Fruit fly (Drosophila melanogaster) whole organism, prepupa: ENCODE data around the gene CG3764.

Experiments used
- CG10669 ChIP-seq: fragments of 200-800 bp; sonication (Bioruptor generic); optimal IDR thresholded peaks from 3 replicates; lab custom pipeline; 2018; ENCODE audit warnings: missing biosample characterization, mild to moderate bottlenecking, missing genetic modification characterization, moderate library complexity
- CG11762 ChIP-seq: fragments of 200-800 bp; sonication (Bioruptor generic); optimal IDR thresholded peaks from 3 replicates; lab custom pipeline; 2016; ENCODE audit warnings: missing biosample characterization, missing genetic modification characterization; ENCODE audit not compliant: insufficient read depth
- CG15336 ChIP-seq: fragments of 200-800 bp; sonication (Bioruptor generic); IDR thresholded peaks from 2 replicates; pipeline ENCODE4 v1.3.6; 2022; ENCODE audit warnings: missing biosample characterization, missing genetic modification characterization
- CG1621 ChIP-seq: fragments of 200-800 bp; sonication (Bioruptor generic); optimal IDR thresholded peaks from 3 replicates; lab custom pipeline; 2018; ENCODE audit warnings: missing biosample characterization, mild to moderate bottlenecking, missing genetic modification characterization
- CG16779 ChIP-seq: fragments of 200-800 bp; sonication (Bioruptor generic); optimal IDR thresholded peaks from 3 replicates; lab custom pipeline; 2017; ENCODE audit warnings: missing biosample characterization, mild to moderate bottlenecking, missing genetic modification characterization
- CG31627 ChIP-seq: fragments of 200-800 bp; sonication (Bioruptor generic); optimal IDR thresholded peaks from 3 replicates; lab custom pipeline; 2016; ENCODE audit warnings: missing biosample characterization, missing genetic modification characterization
- CG3919 ChIP-seq: fragments of 200-800 bp; sonication (Bioruptor generic); optimal IDR thresholded peaks from 3 replicates; lab custom pipeline; 2016; ENCODE audit warnings: missing biosample characterization, missing genetic modification characterization
- CG6163 ChIP-seq: fragments of 200-800 bp; sonication (Bioruptor generic); IDR thresholded peaks from 3 replicates; pipeline ENCODE4 v1.3.6; 2022; ENCODE audit warnings: missing biosample characterization, missing genetic modification characterization
- CG6792 ChIP-seq: fragments of 200-800 bp; sonication (Bioruptor generic); optimal IDR thresholded peaks from 3 replicates; lab custom pipeline; 2016; ENCODE audit warnings: missing biosample characterization, missing genetic modification characterization
- CG6808 ChIP-seq: fragments of 200-800 bp; sonication (Bioruptor generic); optimal IDR thresholded peaks from 3 replicates; lab custom pipeline; 2017; ENCODE audit warnings: missing biosample characterization, missing genetic modification characterization, mild to moderate bottlenecking, moderate library complexity, missing genetic modification reagents
- CG6854 ChIP-seq: fragments of 200-800 bp; sonication (Bioruptor generic); optimal IDR thresholded peaks from 2 replicates; lab custom pipeline; 2017; ENCODE audit warnings: missing biosample characterization, mild to moderate bottlenecking, missing genetic modification characterization
- CG7368 ChIP-seq: fragments of 200-800 bp; sonication (Bioruptor generic); optimal IDR thresholded peaks from 3 replicates; lab custom pipeline; 2016; ENCODE audit warnings: missing biosample characterization, missing genetic modification characterization
- CG8119 ChIP-seq: fragments of 200-800 bp; sonication (Bioruptor generic); IDR thresholded peaks from 3 replicates; pipeline ENCODE4 v1.3.6; 2022; ENCODE audit warnings: missing biosample characterization, missing genetic modification characterization
- CG8319 ChIP-seq: fragments of 200-800 bp; sonication (Bioruptor generic); optimal IDR thresholded peaks from 3 replicates; lab custom pipeline; 2016; ENCODE audit warnings: missing biosample characterization, missing genetic modification characterization
- CG8632 ChIP-seq: fragments of 200-800 bp; sonication (Bioruptor generic); optimal IDR thresholded peaks from 3 replicates; lab custom pipeline; 2016; ENCODE audit warnings: missing biosample characterization, missing genetic modification characterization
- CG9139 ChIP-seq: fragments of 200-800 bp; sonication (Bioruptor generic); optimal IDR thresholded peaks from 3 replicates; lab custom pipeline; 2017; ENCODE audit warnings: missing biosample characterization, mild to moderate bottlenecking, missing genetic modification characterization
- Eip78C ChIP-seq: fragments of 200-800 bp; sonication (Bioruptor generic); peaks from one replicate; lab custom pipeline; 2016; ENCODE audit warnings: missing biosample characterization, missing genetic modification characterization
- Eip93F ChIP-seq: fragments of 200-800 bp; sonication (Bioruptor generic); optimal IDR thresholded peaks from 2 replicates; lab custom pipeline; 2016; ENCODE audit warnings: missing biosample characterization, mild to moderate bottlenecking, missing genetic modification characterization
- Ets21C ChIP-seq: fragments of 200-800 bp; sonication (Bioruptor generic); optimal IDR thresholded peaks from 3 replicates; lab custom pipeline; 2016; ENCODE audit warnings: missing biosample characterization, missing genetic modification characterization
- Ets96B ChIP-seq: fragments of 200-800 bp; optimal IDR thresholded peaks from 2 replicates; lab custom pipeline; 2019; ENCODE audit warnings: missing biosample characterization, mild to moderate bottlenecking, missing genetic modification characterization, moderate library complexity
- Gug ChIP-seq: fragments of 200-800 bp; sonication (Bioruptor generic); IDR thresholded peaks from 2 replicates; pipeline ENCODE4 v1.3.6; 2022; ENCODE audit warnings: missing biosample characterization, missing genetic modification characterization
- Hr4 ChIP-seq: fragments of 200-800 bp; sonication (Bioruptor generic); optimal IDR thresholded peaks from 3 replicates; lab custom pipeline; 2016; ENCODE audit warnings: missing biosample characterization, missing genetic modification characterization
- Lpt ChIP-seq: fragments of 200-800 bp; sonication (Bioruptor generic); optimal IDR thresholded peaks from 3 replicates; lab custom pipeline; 2016; ENCODE audit warnings: missing biosample characterization, missing genetic modification characterization
- Met ChIP-seq: fragments of 200-800 bp; sonication (Bioruptor generic); optimal IDR thresholded peaks from 3 replicates; lab custom pipeline; 2016; ENCODE audit warnings: missing biosample characterization, missing genetic modification characterization
- Smox ChIP-seq: fragments of 200-800 bp; sonication (Bioruptor generic); optimal IDR thresholded peaks from 3 replicates; lab custom pipeline; 2016; ENCODE audit warnings: missing biosample characterization, missing genetic modification characterization
- Sox15 ChIP-seq: fragments of 200-800 bp; sonication (Bioruptor generic); optimal IDR thresholded peaks from 3 replicates; lab custom pipeline; 2016; ENCODE audit warnings: missing biosample characterization, missing genetic modification characterization
- acj6 ChIP-seq: fragments of 200-800 bp; sonication (Bioruptor generic); optimal IDR thresholded peaks from 3 replicates; lab custom pipeline; 2016; ENCODE audit warnings: missing biosample characterization, missing genetic modification characterization
- cyc ChIP-seq: fragments of 200-800 bp; sonication (Bioruptor generic); optimal IDR thresholded peaks from 3 replicates; lab custom pipeline; 2016; ENCODE audit warnings: missing biosample characterization, missing genetic modification characterization
- dac ChIP-seq: fragments of 200-800 bp; sonication (Bioruptor generic); optimal IDR thresholded peaks from 2 replicates; lab custom pipeline; 2017; ENCODE audit warnings: missing biosample characterization, mild to moderate bottlenecking, missing genetic modification characterization
- dsx ChIP-seq: fragments of 200-800 bp; optimal IDR thresholded peaks from 3 replicates; lab custom pipeline; 2019; ENCODE audit warnings: missing biosample characterization, mild to moderate bottlenecking, missing genetic modification characterization, moderate library complexity; ENCODE audit not compliant: poor library complexity, severe bottlenecking
- esn ChIP-seq: fragments of 200-800 bp; sonication (Bioruptor generic); optimal IDR thresholded peaks from 2 replicates; lab custom pipeline; 2016; ENCODE audit warnings: missing biosample characterization, mild to moderate bottlenecking, missing genetic modification characterization, moderate library complexity
- fd59A ChIP-seq: fragments of 200-800 bp; sonication (Bioruptor generic); optimal IDR thresholded peaks from 2 replicates; lab custom pipeline; 2017; ENCODE audit warnings: missing biosample characterization, mild to moderate bottlenecking, missing genetic modification characterization, missing genetic modification reagents
- fd85E ChIP-seq: fragments of 200-800 bp; sonication (Bioruptor generic); optimal IDR thresholded peaks from 3 replicates; lab custom pipeline; 2016; ENCODE audit warnings: missing biosample characterization, missing genetic modification characterization
- fkh ChIP-seq: fragments of 200-800 bp; sonication (Bioruptor generic); optimal IDR thresholded peaks from 3 replicates; lab custom pipeline; 2017; ENCODE audit warnings: missing biosample characterization, mild to moderate bottlenecking, missing genetic modification characterization, moderate library complexity
- lz ChIP-seq: fragments of 200-800 bp; sonication (Bioruptor generic); optimal IDR thresholded peaks from 3 replicates; lab custom pipeline; 2016; ENCODE audit warnings: missing biosample characterization, missing genetic modification characterization
- net ChIP-seq: fragments of 200-800 bp; sonication (Bioruptor generic); optimal IDR thresholded peaks from 3 replicates; lab custom pipeline; 2016; ENCODE audit warnings: missing biosample characterization, missing genetic modification characterization
- pdm3 ChIP-seq: fragments of 200-800 bp; sonication (Bioruptor generic); optimal IDR thresholded peaks from 3 replicates; lab custom pipeline; 2016; ENCODE audit warnings: missing biosample characterization, missing genetic modification characterization
- salr ChIP-seq, 2 experiments: fragments of 200-800 bp; sonication (Bioruptor generic); optimal IDR thresholded peaks; 3 replicates each; lab custom pipeline; 2016 to 2018; ENCODE audit warnings: missing biosample characterization in 2 of 2, missing genetic modification characterization in 2 of 2, mild to moderate bottlenecking in 1 of 2
- spab ChIP-seq: fragments of 200-800 bp; sonication (Bioruptor generic); optimal IDR thresholded peaks from 2 replicates; lab custom pipeline; 2017; ENCODE audit warnings: missing biosample characterization, mild to moderate bottlenecking, missing genetic modification characterization, missing genetic modification reagents
- ss ChIP-seq, 2 experiments: fragments of 200-800 bp; sonication (Bioruptor generic); optimal IDR thresholded peaks; 2 replicates in 1 of 2; 3 replicates in 1 of 2; lab custom pipeline; 2017 to 2018; ENCODE audit warnings: mild to moderate bottlenecking in 2 of 2, missing biosample characterization in 2 of 2, missing genetic modification characterization in 2 of 2, moderate library complexity in 1 of 2
- svp ChIP-seq: fragments of 200-800 bp; sonication (Bioruptor generic); peaks from one replicate; lab custom pipeline; 2016; ENCODE audit warnings: missing biosample characterization, missing genetic modification characterization
- topi ChIP-seq: fragments of 200-800 bp; sonication (Bioruptor generic); optimal IDR thresholded peaks from 3 replicates; lab custom pipeline; 2016; ENCODE audit warnings: missing biosample characterization, missing genetic modification characterization
- vri ChIP-seq: fragments of 200-800 bp; sonication (Bioruptor generic); optimal IDR thresholded peaks from 3 replicates; lab custom pipeline; 2016; ENCODE audit warnings: missing biosample characterization, mild to moderate bottlenecking, missing genetic modification characterization

The CG3764 gene

DNA sequence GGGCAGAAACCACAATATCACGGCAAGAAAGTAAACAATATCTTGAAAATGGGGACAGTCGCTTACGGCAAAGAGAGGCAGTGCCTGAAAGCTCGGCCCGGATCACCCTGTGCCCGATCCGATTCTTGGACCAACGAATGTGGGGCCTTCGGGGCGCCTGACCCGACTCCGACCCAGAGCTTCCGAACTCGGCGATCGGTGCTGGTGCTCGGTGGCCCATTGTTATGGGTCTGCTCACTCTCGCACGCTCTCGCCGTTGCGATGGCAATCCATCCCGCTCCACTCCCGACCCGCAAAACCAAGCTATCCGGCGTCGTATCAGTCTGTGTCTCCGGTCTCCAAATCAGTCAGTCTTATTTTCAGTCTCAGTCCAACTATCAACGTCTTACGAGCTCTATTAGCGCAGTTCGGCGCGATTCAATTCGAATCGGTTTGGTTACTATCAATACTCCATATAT is 42.7 kb downstream of the CG3764 start, which contains the start of gene Exn:
TSS of gene Exn (plus strand) at position 362 of the 458 bp plus-strand sequence.
- peak; percentile 61 for TF ChIP-seq CG6792 (GFP tag; lab: Kevin White, UChicago)
- peak; percentile 99 for TF ChIP-seq svp (GFP tag; lab: Kevin White, UChicago)
- peak; percentile 35 for TF ChIP-seq CG8632 (GFP tag; lab: Kevin White, UChicago)
- peak; percentile 17 for TF ChIP-seq CG11762 (GFP tag; lab: Kevin White, UChicago)
- peak; percentile 13 for TF ChIP-seq CG8319 (GFP tag; lab: Kevin White, UChicago)
- TF ChIP-seq fkh (GFP tag; lab: Kevin White, UChicago) = peak; percentile 78
- TF ChIP-seq Gug (GFP tag; lab: Robert Waterston, UW) = no peak
- peak; percentile 58 for TF ChIP-seq net
- TF ChIP-seq CG6163 (GFP tag; lab: Robert Waterston, UW) = peak; percentile 71; the same call in 2 of the 3 replicates
- TF ChIP-seq Eip78C = peak; percentile 85
- no peak for TF ChIP-seq Smox
- TF ChIP-seq fd85E = no peak
- peak; percentile 96 for TF ChIP-seq CG1621 (tag; lab: Kevin White, UChicago)
- TF ChIP-seq CG16779 = no peak
- peak; percentile 42; the same call in 1 of the 3 replicates for TF ChIP-seq CG8119 (GFP tag; lab: Robert Waterston, UW)
- peak; percentile 35; the same call in 1 of the 2 replicates for TF ChIP-seq CG15336 (GFP tag; lab: Robert Waterston, UW)
- TF ChIP-seq CG7368 = peak; percentile 55
- no peak for TF ChIP-seq CG3919 (GFP tag; lab: Kevin White, UChicago)
- TF ChIP-seq CG9139 (GFP tag; lab: Kevin White, UChicago) = no peak
- peak; percentile 66 for TF ChIP-seq CG6854 (GFP tag; lab: Kevin White, UChicago)
- TF ChIP-seq Eip93F (GFP tag; lab: Kevin White, UChicago) = peak; percentile 51
- peak; percentile 9 for TF ChIP-seq CG6808 (GFP tag; lab: Kevin White, UChicago)
- peak; percentile 59 for TF ChIP-seq vri (GFP tag; lab: Kevin White, UChicago)
- TF ChIP-seq dsx (GFP tag; lab: Kevin White, UChicago) = peak; percentile 16
- no peak for TF ChIP-seq Ets96B (tag; lab: Kevin White, UChicago)
- no peak for TF ChIP-seq dac (GFP tag; lab: Kevin White, UChicago)
- peak; percentile 45 for TF ChIP-seq esn (GFP tag; lab: Kevin White, UChicago)

DNA sequence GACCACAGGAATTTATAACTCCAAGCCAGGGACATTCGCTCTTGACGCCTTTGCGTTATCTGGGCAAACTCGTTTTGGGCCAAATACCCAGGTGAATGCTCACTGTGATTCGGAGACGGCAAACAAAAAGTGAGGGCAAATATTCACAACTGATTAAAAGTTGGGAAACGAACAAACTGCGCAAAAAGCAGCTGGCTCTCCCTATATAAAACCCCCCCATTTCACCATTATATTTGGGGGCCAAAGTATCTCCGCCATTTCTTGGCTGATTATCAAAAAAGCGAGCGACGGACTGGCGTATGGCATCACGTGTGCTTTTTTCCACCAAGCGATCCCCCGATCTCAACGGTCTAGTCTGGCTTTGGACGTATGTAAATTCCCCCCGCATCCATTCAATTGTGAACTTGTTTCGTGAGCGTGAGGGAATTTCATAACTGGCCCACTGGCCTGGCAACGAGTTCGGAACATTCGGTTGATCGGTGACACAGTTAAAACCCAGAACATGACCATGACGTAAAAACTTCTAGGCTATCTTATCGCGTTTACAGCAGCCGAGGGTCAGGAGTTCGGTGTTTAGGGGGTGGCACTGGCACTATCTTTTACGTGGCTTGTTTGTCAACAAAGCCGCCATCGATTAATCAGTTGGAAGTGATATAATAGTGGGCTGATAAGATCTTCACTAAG is 53.8 kb downstream of the CG3764 start:
- TF ChIP-seq topi (GFP tag; lab: Kevin White, UChicago) (no peak), vri (GFP tag; lab: Kevin White, UChicago) (peak; percentile 47)

- TF ChIP-seq CG16779 = no peak
- no peak for TF ChIP-seq lz (GFP tag; lab: Kevin White, UChicago)
- TF ChIP-seq Smox = no peak
- no peak for TF ChIP-seq Sox15
- TF ChIP-seq fd59A (GFP tag; lab: Kevin White, UChicago) = no peak
- no peak for TF ChIP-seq fkh (GFP tag; lab: Kevin White, UChicago)
- TF ChIP-seq pdm3 = no peak
- no peak for TF ChIP-seq ss (GFP tag; optimal IDR thresholded peaks at IDR 0.05; lab: Kevin White, UChicago)
- no peak for TF ChIP-seq Hr4 (GFP tag; lab: Kevin White, UChicago)
- no peak for TF ChIP-seq spab
- no peak for TF ChIP-seq CG11762 (GFP tag; lab: Kevin White, UChicago)
- peak; percentile 25 for TF ChIP-seq CG7368
- TF ChIP-seq cyc (GFP tag; lab: Kevin White, UChicago) = no peak
- TF ChIP-seq salr (GFP tag; optimal IDR thresholded peaks at IDR 0.05; lab: Kevin White, UChicago) = no peak
- TF ChIP-seq CG9139 (GFP tag; lab: Kevin White, UChicago) = no peak
- no peak for TF ChIP-seq Met (GFP tag; lab: Kevin White, UChicago)
- no peak for TF ChIP-seq dsx (GFP tag; lab: Kevin White, UChicago)
- no peak for TF ChIP-seq acj6 (GFP tag; lab: Kevin White, UChicago)
- TF ChIP-seq CG6792 (GFP tag; lab: Kevin White, UChicago) = no peak
- TF ChIP-seq Lpt (GFP tag; lab: Kevin White, UChicago) = no peak
- TF ChIP-seq esn (GFP tag; lab: Kevin White, UChicago) = peak; percentile 37
- TF ChIP-seq Ets21C (GFP tag; lab: Kevin White, UChicago) = no peak
- no peak for TF ChIP-seq topi (GFP tag; lab: Kevin White, UChicago)
- no peak for TF ChIP-seq CG31627 (GFP tag; lab: Kevin White, UChicago)
- peak; percentile 90 for TF ChIP-seq svp (GFP tag; lab: Kevin White, UChicago)
- TF ChIP-seq CG10669 (GFP tag; lab: Kevin White, UChicago) = no peak
Measured at dm6 chr3L:16957534-16958396, 54.6 kb downstream of the CG3764 start, which contains the start of gene Cpr73D. Gene Cpr73D (minus strand): TSS chr3L:16957689.
